Worm (Caenorhabditis elegans) whole organism, L2 larva: ENCODE results near the gene twk-9.

ENCODE experiments used
- alr-1 ChIP-seq: fragments of 150-350 bp; optimal IDR thresholded peaks from 2 replicates; lab custom pipeline; 2014; ENCODE audit warnings: missing biosample characterization, missing genetic modification characterization
- ama-1 ChIP-seq: fragments of 150-350 bp; optimal IDR thresholded peaks from 2 replicates; lab custom pipeline; 2018; ENCODE audit warnings: inconsistent platforms
- lin-13 ChIP-seq: fragments of 150-350 bp; optimal IDR thresholded peaks from 2 replicates; lab custom pipeline; 2014; ENCODE audit warnings: missing biosample characterization, missing genetic modification reagents, missing genetic modification characterization
- mdl-1 ChIP-seq, 2 experiments: fragments of 150-350 bp in 1 of 2; sonication (generic microtip) in 1 of 2; optimal IDR thresholded peaks; 2 replicates each; lab custom pipeline; 2017; ENCODE audit warnings: missing biosample characterization in 2 of 2, missing genetic modification characterization in 2 of 2
- nhr-77 ChIP-seq: fragments of 150-350 bp; optimal IDR thresholded peaks from 2 replicates; lab custom pipeline; 2014; ENCODE audit warnings: missing biosample characterization, missing genetic modification characterization
- unc-39 ChIP-seq: fragments of 150-350 bp; optimal IDR thresholded peaks from 2 replicates; lab custom pipeline; 2014; ENCODE audit warnings: missing biosample characterization, missing genetic modification characterization
- unc-55 ChIP-seq: fragments of 150-350 bp; sonication (generic microtip); optimal IDR thresholded peaks from 3 replicates; lab custom pipeline; 2014; ENCODE audit warnings: missing biosample characterization, missing genetic modification reagents, missing genetic modification characterization
- ztf-11 ChIP-seq: sonication (generic microtip); optimal IDR thresholded peaks from 2 replicates; lab custom pipeline; 2017; ENCODE audit warnings: missing biosample characterization, missing genetic modification characterization

- no peak for TF ChIP-seq lin-13 (GFP tag; lab: Kevin White, UChicago)
- TF ChIP-seq mdl-1 (tag; optimal IDR thresholded peaks at IDR 0.05; lab: Kevin White, UChicago), result no peak
- no peak for TF ChIP-seq ztf-11 (tag; lab: Kevin White, UChicago)
- TF ChIP-seq unc-39 (tag; lab: Kevin White, UChicago), result no peak
- no peak for TF ChIP-seq nhr-77
- no peak for TF ChIP-seq ama-1 (lab: Kevin White, UChicago)
- TF ChIP-seq unc-55, result no peak
- TF ChIP-seq alr-1 (tag; lab: Kevin White, UChicago), result no peak
Measured at ce11 chrIV:9742883-9743282, 49.9 kb downstream of the twk-9 start, which contains the start of gene C28D4.7.
